Fruit fly (Drosophila melanogaster): Measurements from ENCODE around the gene CG17648.

CG17648 gene

DNA sequence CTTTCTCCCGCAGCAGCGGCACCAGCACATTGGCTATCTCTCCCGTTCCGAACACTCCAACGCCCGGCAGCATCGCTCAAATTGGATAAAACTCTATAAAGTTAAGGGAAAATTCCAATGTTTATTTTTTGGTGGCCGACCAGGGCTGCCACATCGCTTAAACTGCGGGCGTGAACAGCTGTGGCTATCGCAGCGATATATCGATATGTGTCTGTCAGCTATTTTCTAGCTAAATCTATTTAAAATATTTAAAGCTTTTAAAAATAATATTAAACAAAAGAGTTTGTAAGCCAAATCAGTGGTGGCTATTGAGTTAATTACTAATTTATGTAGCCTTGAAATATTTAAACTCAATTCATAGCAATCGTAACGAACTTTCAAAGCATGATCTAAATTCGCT, at the start of gene CG17648, which contains the start of gene CG17712:
CG17648 (plus strand) TSS at position 356 of the 400 bp plus-strand sequence.
CG17712 (minus strand) TSS at position 170 of the 400 bp plus-strand sequence.
- TF ChIP-seq Myc (optimal IDR thresholded peaks at IDR 0.05) (peak; percentile 46), rgr (GFP tag; optimal IDR thresholded peaks at IDR 0.05) (no peak), woc (GFP tag; optimal IDR thresholded peaks at IDR 0.05) (peak; percentile 32), Hnf4 (GFP tag; optimal IDR thresholded peaks at IDR 0.05) (no peak), CG9705 (GFP tag; optimal IDR thresholded peaks at IDR 0.05) (no peak)

DNA sequence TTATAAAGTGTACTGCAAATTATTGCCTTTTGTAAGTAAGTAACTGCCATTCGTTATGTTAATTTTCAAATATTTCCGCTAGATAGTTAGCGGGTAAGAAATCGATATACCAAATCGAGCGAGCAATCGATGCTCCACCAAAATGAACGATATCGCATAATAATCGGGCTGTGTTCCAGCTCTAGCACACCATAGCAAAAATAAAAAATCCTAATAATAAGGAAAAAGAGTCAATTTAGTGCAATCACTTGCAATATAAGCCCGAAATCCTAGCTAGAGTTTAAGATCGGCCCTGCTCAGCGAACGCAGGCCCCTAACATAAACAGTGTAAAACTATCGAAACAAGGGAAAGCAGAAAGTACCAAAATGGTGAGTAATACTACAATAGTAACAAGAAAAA, 47.4 kb upstream of the CG17648 start, which contains the start of gene cpb:
cpb (plus strand) TSS at position 157 of the 400 bp plus-strand sequence.
- TF ChIP-seq sv (GFP tag; optimal IDR thresholded peaks at IDR 0.05) (no peak), Myc (optimal IDR thresholded peaks at IDR 0.05) (peak; percentile 39), woc (GFP tag; optimal IDR thresholded peaks at IDR 0.05) (no peak), Hnf4 (GFP tag; optimal IDR thresholded peaks at IDR 0.05) (no peak)

DNA sequence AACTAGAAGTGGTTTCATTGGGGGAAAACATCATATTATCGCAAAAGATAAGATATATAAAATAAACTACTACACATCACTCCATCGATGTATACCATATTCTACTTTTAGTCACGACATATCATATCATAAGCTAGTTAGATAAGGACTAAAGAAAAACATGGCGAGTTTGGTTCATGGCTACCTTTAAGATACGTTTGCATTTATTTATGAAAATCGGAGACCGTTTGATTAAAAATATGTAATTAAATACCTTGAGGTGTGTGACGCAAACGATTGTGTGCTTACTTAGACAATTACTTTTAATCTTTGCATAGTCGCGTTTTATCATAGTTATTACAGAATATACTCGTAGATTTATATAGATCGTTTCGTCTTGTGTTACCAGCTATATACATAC, 45.1 kb upstream of the CG17648 start:
- no peak for TF ChIP-seq psq (GFP tag; optimal IDR thresholded peaks at IDR 0.05)
- TF ChIP-seq N (GFP tag; optimal IDR thresholded peaks at IDR 0.05), result no peak
- no peak for TF ChIP-seq CG32264 (GFP tag; optimal IDR thresholded peaks at IDR 0.05)
- no peak for TF ChIP-seq Abd-B (GFP tag; optimal IDR thresholded peaks at IDR 0.05)
- no peak for TF ChIP-seq rgr (GFP tag; optimal IDR thresholded peaks at IDR 0.05)

DNA sequence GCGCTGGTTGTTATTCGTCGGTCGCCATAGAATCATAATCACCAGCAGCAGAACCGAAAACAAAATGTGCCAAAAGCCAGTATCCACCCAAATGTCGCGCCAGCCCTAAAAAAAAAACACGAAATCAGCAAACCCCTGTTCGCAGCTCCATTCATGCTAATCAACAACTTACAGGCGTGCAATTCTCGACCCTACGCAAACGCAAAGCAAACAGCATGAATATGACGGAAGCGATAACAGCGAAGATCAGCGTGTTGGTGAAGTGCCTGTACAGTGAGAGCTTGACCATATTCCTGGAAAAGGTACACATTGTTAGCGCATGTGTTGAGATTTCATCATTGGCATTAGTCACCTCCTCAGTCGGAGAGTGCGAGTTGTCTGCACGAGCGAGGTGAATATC, 44.0 kb upstream of the CG17648 start:
- TF ChIP-seq Dif (GFP tag; optimal IDR thresholded peaks at IDR 0.05; ENCODE audit: partially characterized antibody) (no peak), dmrt93B (GFP tag; optimal IDR thresholded peaks at IDR 0.05) (no peak), Jra (GFP tag; optimal IDR thresholded peaks at IDR 0.05) (no peak), CG9705 (GFP tag; optimal IDR thresholded peaks at IDR 0.05) (no peak), h (GFP tag; optimal IDR thresholded peaks at IDR 0.05) (no peak), CG32264 (GFP tag; optimal IDR thresholded peaks at IDR 0.05) (no peak), Hr78 (GFP tag; optimal IDR thresholded peaks at IDR 0.05) (no peak), Vsx2 (GFP tag; optimal IDR thresholded peaks at IDR 0.05; ENCODE audit: partially characterized antibody) (no peak), lola (GFP tag; optimal IDR thresholded peaks at IDR 0.05) (no peak), rgr (GFP tag; optimal IDR thresholded peaks at IDR 0.05) (no peak), jim (GFP tag; optimal IDR thresholded peaks at IDR 0.05) (no peak), HLH106 (tag; optimal IDR thresholded peaks at IDR 0.05) (no peak)

DNA sequence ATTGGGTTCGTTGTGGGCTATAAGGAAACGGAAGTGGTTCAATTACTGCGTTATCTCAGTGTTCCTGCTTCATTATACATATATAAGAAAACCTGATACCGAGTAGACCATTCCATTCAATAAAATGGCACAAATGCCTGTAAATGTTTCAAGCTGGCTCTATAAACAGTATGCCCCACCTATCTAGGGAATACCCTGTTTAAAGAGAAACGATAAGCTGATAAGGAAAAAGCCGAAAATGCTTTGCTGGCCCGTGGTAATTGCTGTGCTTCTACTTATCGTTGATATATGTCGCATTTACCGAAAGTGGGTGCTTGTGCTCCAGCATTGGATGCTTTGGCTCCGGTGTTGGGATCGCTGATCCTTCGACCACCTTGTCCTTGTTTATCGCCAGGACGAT, 42.8 kb upstream of the CG17648 start:
- TF ChIP-seq Rel (GFP tag; optimal IDR thresholded peaks at IDR 0.05) (no peak), Rel (tag; optimal IDR thresholded peaks at IDR 0.05) (peak; percentile 77), h (GFP tag; optimal IDR thresholded peaks at IDR 0.05) (peak; percentile 32), dl (GFP tag; optimal IDR thresholded peaks at IDR 0.05; ENCODE audit: insufficient read depth in 1 of 2, partially characterized antibody in 2 of 2) (no peak), OdsH (GFP tag; optimal IDR thresholded peaks at IDR 0.05) (no peak), fru (GFP tag; optimal IDR thresholded peaks at IDR 0.05) (peak; percentile 21), foxo (GFP tag; optimal IDR thresholded peaks at IDR 0.05) (peak in 1 of 2 experiments; percentile 7)

DNA sequence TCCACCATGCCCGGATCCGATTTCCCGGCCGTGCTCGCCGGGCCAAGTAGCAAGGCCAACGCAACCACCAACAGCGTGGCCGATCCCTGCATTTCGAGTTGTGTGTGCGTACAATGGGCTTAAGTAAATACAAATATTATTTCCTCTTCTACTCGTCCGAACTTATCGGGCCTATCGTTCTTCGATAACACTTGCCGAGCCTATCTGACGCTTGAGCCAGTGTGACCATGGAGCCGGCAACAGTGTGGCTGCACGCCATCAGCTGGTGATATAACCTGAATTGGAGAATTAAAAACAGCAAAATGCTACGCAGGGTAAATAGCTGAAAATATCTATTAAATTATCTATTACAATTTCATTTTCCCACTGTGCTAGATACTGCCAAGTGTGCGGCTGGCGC, 41.9 kb upstream of the CG17648 start, which contains the start of the genes CG17660 and mRpL48:
CG17660 (minus strand) TSS at position 198 of the 400 bp plus-strand sequence.
mRpL48 (plus strand) TSS at position 239 of the 400 bp plus-strand sequence.
- TF ChIP-seq Hnf4 (GFP tag; optimal IDR thresholded peaks at IDR 0.05), result no peak
- no peak for TF ChIP-seq psq (GFP tag; optimal IDR thresholded peaks at IDR 0.05)
- TF ChIP-seq brk (GFP tag; optimal IDR thresholded peaks at IDR 0.05), result no peak
- no peak for TF ChIP-seq dl (GFP tag; optimal IDR thresholded peaks at IDR 0.05; ENCODE audit: insufficient read depth in 1 of 2, partially characterized antibody in 2 of 2)
- no peak for TF ChIP-seq GATAd (GFP tag; optimal IDR thresholded peaks at IDR 0.05)
- TF ChIP-seq Vsx2 (GFP tag; optimal IDR thresholded peaks at IDR 0.05; ENCODE audit: partially characterized antibody), result no peak
- TF ChIP-seq lola (GFP tag; optimal IDR thresholded peaks at IDR 0.05), result no peak
- TF ChIP-seq Jra (GFP tag; optimal IDR thresholded peaks at IDR 0.05), result no peak
- no peak for TF ChIP-seq Hr83 (GFP tag; optimal IDR thresholded peaks at IDR 0.05; ENCODE audit: poor library complexity, severe bottlenecking)
- peak; percentile 6 for TF ChIP-seq Sp1 (GFP tag; optimal IDR thresholded peaks at IDR 0.05)
- TF ChIP-seq HLH106 (tag; optimal IDR thresholded peaks at IDR 0.05), result no peak
- TF ChIP-seq CG32264 (GFP tag; optimal IDR thresholded peaks at IDR 0.05), result no peak
- TF ChIP-seq foxo (GFP tag; optimal IDR thresholded peaks at IDR 0.05), result no peak
- TF ChIP-seq woc (GFP tag; optimal IDR thresholded peaks at IDR 0.05), result no peak
- no peak for TF ChIP-seq Dfd (GFP tag; optimal IDR thresholded peaks at IDR 0.05)
- no peak for TF ChIP-seq CG9705 (GFP tag; optimal IDR thresholded peaks at IDR 0.05)
- no peak for TF ChIP-seq Mio (GFP tag; optimal IDR thresholded peaks at IDR 0.05)
- no peak for TF ChIP-seq usp (GFP tag; optimal IDR thresholded peaks at IDR 0.05)
- TF ChIP-seq Dif (GFP tag; optimal IDR thresholded peaks at IDR 0.05; ENCODE audit: partially characterized antibody), result no peak
- TF ChIP-seq h (GFP tag; optimal IDR thresholded peaks at IDR 0.05), result peak; percentile 29
- no peak for TF ChIP-seq Myc (optimal IDR thresholded peaks at IDR 0.05)
- TF ChIP-seq CrebA (GFP tag; optimal IDR thresholded peaks at IDR 0.05; ENCODE audit: borderline replicate concordance), result no peak
- no peak for TF ChIP-seq Abd-B (GFP tag; optimal IDR thresholded peaks at IDR 0.05)
- peak; percentile 27 for TF ChIP-seq rgr (GFP tag; optimal IDR thresholded peaks at IDR 0.05)
- TF ChIP-seq dsf (GFP tag; optimal IDR thresholded peaks at IDR 0.05; ENCODE audit: borderline replicate concordance), result no peak
- TF ChIP-seq ey (GFP tag; optimal IDR thresholded peaks at IDR 0.05), result no peak
- no peak for TF ChIP-seq sv (GFP tag; optimal IDR thresholded peaks at IDR 0.05)
- no peak for TF ChIP-seq fru (GFP tag; optimal IDR thresholded peaks at IDR 0.05)
- TF ChIP-seq dmrt93B (GFP tag; optimal IDR thresholded peaks at IDR 0.05), result no peak
- TF ChIP-seq br (GFP tag; optimal IDR thresholded peaks at IDR 0.05), result peak; percentile 7
- no peak for TF ChIP-seq Rel (GFP tag; optimal IDR thresholded peaks at IDR 0.05)
- TF ChIP-seq Rel (tag; optimal IDR thresholded peaks at IDR 0.05), result peak; percentile 44
- no peak for TF ChIP-seq jim (GFP tag; optimal IDR thresholded peaks at IDR 0.05)

Data from whole organism, wandering third instar larva.